Worm (Caenorhabditis elegans): ENCODE results near the gene flp-13.

flp-13 gene

DNA sequence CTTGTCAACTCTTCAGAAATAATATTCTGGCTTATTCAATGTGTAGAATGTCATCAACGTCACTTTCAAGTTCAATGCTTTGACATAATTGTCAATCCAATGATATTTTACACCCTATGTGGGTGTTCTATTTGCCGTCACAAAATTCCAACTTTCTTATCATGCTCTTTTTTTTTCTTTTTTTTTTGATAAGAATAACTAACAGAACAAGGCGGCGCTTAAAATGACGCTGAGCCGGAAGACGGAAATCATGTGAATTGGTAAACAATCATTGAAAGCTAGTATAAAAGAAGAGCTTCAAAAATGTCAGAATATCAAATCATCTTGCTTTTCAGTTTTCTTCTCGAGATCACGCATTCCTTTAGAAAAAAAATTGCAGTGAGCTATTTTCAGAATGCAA, 28.1 kb upstream of the flp-13 start, which contains the start of gene C50F7.5:
Gene C50F7.5, plus strand, starts transcription at position 395 of the 400 bp plus-strand sequence.
- TF ChIP-seq nhr-80 (tag; optimal IDR thresholded peaks at IDR 0.05) = peak; percentile 26
- TF ChIP-seq ztf-6 (GFP tag; IDR thresholded peaks at IDR 0.05) = no peak

DNA sequence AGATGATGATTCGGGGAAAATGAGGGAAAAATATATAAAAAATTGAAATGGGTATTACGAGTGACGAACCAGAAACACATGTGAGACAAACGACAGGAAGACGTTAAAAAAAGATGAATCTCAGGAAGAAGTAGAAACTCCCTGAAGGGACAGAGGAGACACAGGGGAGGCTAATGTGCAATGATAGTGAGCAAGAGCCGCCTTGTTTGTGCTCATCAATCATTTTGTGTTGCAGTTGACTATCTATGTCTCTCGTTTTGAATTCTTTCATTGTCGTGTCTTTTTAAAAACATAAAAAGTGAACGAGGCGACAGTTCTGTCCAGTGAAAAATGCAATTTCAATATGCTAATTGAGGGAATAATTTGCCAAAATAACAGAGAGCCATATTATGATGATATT, 26.7 kb upstream of the flp-13 start:
- TF ChIP-seq F49E8.2 (tag; optimal IDR thresholded peaks at IDR 0.05; ENCODE audit: insufficient read depth) (no peak), rpc-1 (optimal IDR thresholded peaks at IDR 0.05) (no peak), rpc-1 (tag; optimal IDR thresholded peaks at IDR 0.05) (no peak), madf-8 (GFP tag; conservative IDR thresholded peaks at IDR 0.05) (no peak), lsy-27 (tag; optimal IDR thresholded peaks at IDR 0.05; ENCODE audit: borderline replicate concordance, insufficient read depth) (no peak), atf-7 (tag; optimal IDR thresholded peaks at IDR 0.05) (no peak)

DNA sequence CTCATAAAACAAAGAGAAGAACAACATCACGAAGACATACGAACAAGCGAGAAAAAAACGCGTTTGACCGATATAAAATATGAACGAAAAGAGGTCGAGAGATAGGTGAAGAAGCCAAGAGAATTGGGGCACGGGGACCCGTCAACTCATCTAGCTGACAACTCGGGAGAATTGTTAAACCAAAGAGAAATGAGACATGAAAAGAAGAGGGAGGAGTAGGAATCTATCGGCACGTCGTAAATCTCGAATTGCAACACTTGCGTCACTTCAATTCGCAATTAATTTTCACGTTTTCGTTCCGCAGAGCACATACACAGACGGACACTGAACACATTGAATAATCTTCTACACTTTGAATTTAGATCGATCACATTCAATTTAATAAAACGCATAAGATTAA, 25.3 kb upstream of the flp-13 start:
- TF ChIP-seq hsf-1 (GFP tag; IDR thresholded peaks at IDR 0.05) (no peak), madf-8 (GFP tag; conservative IDR thresholded peaks at IDR 0.05) (no peak), sea-2 (GFP tag; IDR thresholded peaks at IDR 0.05) (no peak), ztf-28 (GFP tag; IDR thresholded peaks at IDR 0.05) (no peak), F23B12.7 (tag; optimal IDR thresholded peaks at IDR 0.05; ENCODE audit: insufficient read depth) (no peak), lsy-27 (tag; optimal IDR thresholded peaks at IDR 0.05; ENCODE audit: borderline replicate concordance, insufficient read depth) (no peak), ztf-25 (GFP tag; IDR thresholded peaks at IDR 0.05) (no peak), Y53G8AR.9 (GFP tag; conservative IDR thresholded peaks at IDR 0.05) (no peak), hlh-26 (GFP tag; conservative IDR thresholded peaks at IDR 0.05) (no peak), Y79H2A.3 (GFP tag; conservative IDR thresholded peaks at IDR 0.05) (no peak), bed-1 (GFP tag; IDR thresholded peaks at IDR 0.05) (no peak), him-1 (tag; optimal IDR thresholded peaks at IDR 0.05) (no peak), mcd-1 (GFP tag; IDR thresholded peaks at IDR 0.05) (no peak), hmg-1.2 (GFP tag; IDR thresholded peaks at IDR 0.05) (no peak)

DNA sequence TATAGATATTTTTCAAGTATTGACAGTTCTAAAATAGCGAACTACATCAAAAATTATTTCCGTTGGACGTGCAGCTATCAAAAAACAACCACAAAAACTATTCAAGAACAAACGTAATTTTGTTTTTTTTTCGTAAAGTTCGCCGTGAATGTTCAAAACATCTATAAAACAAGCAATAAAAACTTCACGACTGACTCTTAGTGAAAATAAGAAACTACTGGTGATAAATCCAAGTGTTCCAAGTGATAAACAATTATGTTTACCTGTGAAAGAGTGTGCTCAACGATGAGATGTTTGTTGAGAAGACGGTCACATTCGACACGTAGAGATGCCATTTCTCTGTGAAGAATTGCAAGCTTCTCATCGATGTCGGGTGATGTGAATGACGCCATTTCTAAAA, 24.6 kb upstream of the flp-13 start, which contains the start of gene C50F7.6:
Gene C50F7.6, minus strand, starts transcription at position 394 of the 400 bp plus-strand sequence.
- no peak for TF ChIP-seq nfya-2 (GFP tag; IDR thresholded peaks at IDR 0.05)
- TF ChIP-seq nhr-27 (tag; optimal IDR thresholded peaks at IDR 0.05) = no peak
- TF ChIP-seq nhr-120 (GFP tag; IDR thresholded peaks at IDR 0.05) = no peak
- no peak for TF ChIP-seq T26A5.8 (tag; optimal IDR thresholded peaks at IDR 0.05)
- no peak for TF ChIP-seq lir-1 (GFP tag; conservative IDR thresholded peaks at IDR 0.05)
- no peak for TF ChIP-seq Y79H2A.3 (GFP tag; conservative IDR thresholded peaks at IDR 0.05)
- no peak for TF ChIP-seq tlf-1 (GFP tag; optimal IDR thresholded peaks at IDR 0.05)
- no peak for TF ChIP-seq nhr-90 (tag; optimal IDR thresholded peaks at IDR 0.05)
- TF ChIP-seq nfya-1 (tag; optimal IDR thresholded peaks at IDR 0.05; ENCODE audit: borderline replicate concordance, insufficient read depth) = no peak
- no peak for TF ChIP-seq ztf-3 (GFP tag; optimal IDR thresholded peaks at IDR 0.05)
- TF ChIP-seq ztf-25 (GFP tag; IDR thresholded peaks at IDR 0.05) = no peak
- TF ChIP-seq Y67H2A.10 (GFP tag; conservative IDR thresholded peaks at IDR 0.05) = no peak
- TF ChIP-seq let-526 (GFP tag; IDR thresholded peaks at IDR 0.05) = no peak

DNA sequence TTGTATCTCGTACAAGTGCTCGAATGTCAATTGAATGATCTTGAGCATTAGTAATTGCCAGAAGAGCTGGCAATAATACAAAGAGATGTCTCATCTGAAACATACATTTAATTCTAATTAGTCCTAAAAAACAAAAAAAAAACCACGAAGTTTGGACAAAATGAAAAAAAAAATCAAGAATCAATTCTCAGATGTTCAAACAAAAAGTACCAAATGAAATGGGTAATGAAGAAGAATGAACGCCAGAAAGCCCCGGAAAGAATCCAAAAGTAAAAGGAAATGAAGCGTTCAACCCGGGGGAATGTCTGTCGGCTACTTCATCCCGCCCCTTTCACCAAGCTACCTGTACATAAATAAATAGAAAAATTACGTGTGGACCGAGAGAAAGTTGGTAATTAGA, 19.7 kb upstream of the flp-13 start, which contains the start of gene F33D4.6:
Gene F33D4.6, minus strand, starts transcription at position 101 of the 400 bp plus-strand sequence.
- TF ChIP-seq attf-5 (GFP tag; optimal IDR thresholded peaks at IDR 0.05) = no peak
- no peak for TF ChIP-seq C17E4.6 (GFP tag; IDR thresholded peaks at IDR 0.05)
- TF ChIP-seq nhr-80 (tag; optimal IDR thresholded peaks at IDR 0.05) = no peak
- TF ChIP-seq hlh-12 (tag; optimal IDR thresholded peaks at IDR 0.05) = no peak
- TF ChIP-seq zim-3 (tag; optimal IDR thresholded peaks at IDR 0.05) = no peak
- no peak for TF ChIP-seq Y53G8AR.9 (GFP tag; conservative IDR thresholded peaks at IDR 0.05)
- no peak for TF ChIP-seq B0035.1 (tag; optimal IDR thresholded peaks at IDR 0.05)
- no peak for TF ChIP-seq atf-7 (tag; optimal IDR thresholded peaks at IDR 0.05)
- no peak for TF ChIP-seq nfyb-1 (GFP tag; IDR thresholded peaks at IDR 0.05)
- TF ChIP-seq cebp-2 (GFP tag; IDR thresholded peaks at IDR 0.05) = no peak
- TF ChIP-seq rec-8 (tag; optimal IDR thresholded peaks at IDR 0.05) = no peak
- no peak for TF ChIP-seq ztf-6 (GFP tag; IDR thresholded peaks at IDR 0.05)
- no peak for TF ChIP-seq zfh-2 (GFP tag; conservative IDR thresholded peaks at IDR 0.05)
